Worm (Caenorhabditis elegans) whole organism, L2 larva: ENCODE results near the gene shw-3.

Source experiments
- ZK546.5 ChIP-seq: sonication (generic microtip); optimal IDR thresholded peaks from 2 replicates; lab custom pipeline; 2017; ENCODE audit warnings: missing biosample characterization, missing genetic modification characterization
- egl-27 ChIP-seq: sonication (generic microtip); optimal IDR thresholded peaks from 3 replicates; lab custom pipeline; 2017; ENCODE audit warnings: missing biosample characterization, missing genetic modification reagents, missing genetic modification characterization
- gmeb-1 ChIP-seq: fragments of 150-350 bp; optimal IDR thresholded peaks from 2 replicates; lab custom pipeline; 2014; ENCODE audit warnings: missing biosample characterization, missing genetic modification characterization
- mab-5 ChIP-seq: fragments of 150-350 bp; optimal IDR thresholded peaks from 2 replicates; lab custom pipeline; 2014; ENCODE audit warnings: missing biosample characterization, missing genetic modification characterization
- mbf-1 ChIP-seq: sonication (generic microtip); optimal IDR thresholded peaks from 2 replicates; lab custom pipeline; 2017; ENCODE audit warnings: missing biosample characterization, missing genetic modification characterization
- unc-62 ChIP-seq: fragments of 150-350 bp; optimal IDR thresholded peaks from 2 replicates; lab custom pipeline; 2014; ENCODE audit warnings: missing biosample characterization, missing genetic modification reagents, missing genetic modification characterization
- zag-1 ChIP-seq: fragments of 150-350 bp; optimal IDR thresholded peaks from 2 replicates; lab custom pipeline; 2014; ENCODE audit warnings: missing biosample characterization, missing genetic modification characterization
- ztf-4 ChIP-seq: fragments of 150-350 bp; optimal IDR thresholded peaks from 2 replicates; lab custom pipeline; 2014; ENCODE audit warnings: missing biosample characterization, missing genetic modification characterization

DNA sequence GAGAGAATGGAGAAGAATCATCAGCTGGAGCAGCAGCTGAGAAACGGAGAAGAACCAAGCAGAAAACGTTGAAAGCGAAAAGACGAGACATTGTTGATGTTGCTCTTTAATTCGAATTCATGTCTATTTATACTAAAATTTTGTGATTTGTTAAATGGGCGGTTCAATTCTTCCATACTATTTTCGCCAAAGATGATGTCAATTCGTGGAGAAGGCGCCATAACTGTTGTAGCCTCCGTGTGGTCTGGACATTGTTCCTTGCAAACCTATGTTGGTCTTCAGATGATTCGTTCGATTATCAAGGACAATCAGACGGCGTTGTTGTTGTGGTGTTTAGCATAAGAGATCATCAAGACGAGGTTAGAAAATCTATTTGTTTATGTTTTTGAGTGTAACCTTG is 10.5 kb upstream of the shw-3 start, which contains the start of gene far-3:
- TF ChIP-seq zag-1 (tag; lab: Kevin White, UChicago) (no peak), egl-27 (no peak), gmeb-1 (tag; lab: Kevin White, UChicago) (no peak), mbf-1 (tag; lab: Kevin White, UChicago) (no peak), ZK546.5 (tag; lab: Kevin White, UChicago) (no peak), unc-62 (no peak), mab-5 (no peak), ztf-4 (tag; lab: Kevin White, UChicago) (no peak)
